Fruit fly (Drosophila melanogaster) whole organism, embryonic: ENCODE data around the gene CG10801.

ENCODE experiments used
- Abd-B ChIP-seq: fragments of 200-800 bp; sonication (Bioruptor generic); optimal IDR thresholded peaks from 2 replicates; lab custom pipeline; 2018; ENCODE audit warnings: missing biosample characterization, mild to moderate bottlenecking, missing genetic modification characterization, moderate library complexity
- Bgb ChIP-seq: fragments of 200-800 bp; sonication (Bioruptor generic); IDR thresholded peaks from 2 replicates; pipeline ENCODE4 v1.3.6; 2022; ENCODE audit warnings: missing biosample characterization, missing genetic modification characterization; ENCODE audit not compliant: partially characterized antibody
- CG10209 ChIP-seq: fragments of 200-800 bp; sonication (Bioruptor generic); optimal IDR thresholded peaks from 3 replicates; lab custom pipeline; 2017; ENCODE audit warnings: missing biosample characterization, mild to moderate bottlenecking, missing genetic modification characterization, missing genetic modification reagents
- CG10366 ChIP-seq: fragments of 200-800 bp; sonication (Bioruptor generic); IDR thresholded peaks from 2 replicates; pipeline ENCODE4 v1.3.6; 2022; ENCODE audit warnings: missing biosample characterization, missing genetic modification characterization
- CG13624 ChIP-seq: fragments of 200-800 bp; sonication (Bioruptor generic); optimal IDR thresholded peaks from 2 replicates; lab custom pipeline; 2016; ENCODE audit warnings: missing biosample characterization, missing genetic modification characterization
- CG14014 ChIP-seq: fragments of 200-800 bp; sonication (Bioruptor generic); IDR thresholded peaks from 2 replicates; pipeline ENCODE4 v1.3.6; 2022; ENCODE audit warnings: missing biosample characterization, missing genetic modification characterization
- CG15269 ChIP-seq: fragments of 200-800 bp; sonication (Bioruptor generic); optimal IDR thresholded peaks from 2 replicates; lab custom pipeline; 2018; ENCODE audit warnings: missing biosample characterization, mild to moderate bottlenecking, missing genetic modification characterization, moderate library complexity
- CG1529 ChIP-seq: fragments of 200-800 bp; sonication (Bioruptor generic); optimal IDR thresholded peaks from 3 replicates; lab custom pipeline; 2018; ENCODE audit warnings: missing biosample characterization, missing genetic modification characterization
- CG15514 ChIP-seq: fragments of 200-800 bp; sonication (Bioruptor generic); optimal IDR thresholded peaks from 3 replicates; lab custom pipeline; 2017; ENCODE audit warnings: missing biosample characterization, missing genetic modification characterization, mild to moderate bottlenecking, moderate library complexity, missing genetic modification reagents
- CG16813 ChIP-seq: fragments of 200-800 bp; sonication (Bioruptor generic); IDR thresholded peaks from 3 replicates; pipeline ENCODE4 v1.3.6; 2022; ENCODE audit warnings: missing biosample characterization, missing genetic modification characterization; ENCODE audit not compliant: partially characterized antibody
- CG18476 ChIP-seq: fragments of 200-800 bp; sonication (Bioruptor generic); optimal IDR thresholded peaks from 2 replicates; lab custom pipeline; 2016; ENCODE audit warnings: missing biosample characterization, mild to moderate bottlenecking, missing genetic modification characterization
- CG2889 ChIP-seq: fragments of 200-800 bp; sonication (Bioruptor generic); IDR thresholded peaks from 3 replicates; pipeline ENCODE4 v1.3.6; 2022; ENCODE audit warnings: missing biosample characterization, missing genetic modification characterization
- CG32772 ChIP-seq: fragments of 200-800 bp; sonication (Bioruptor generic); IDR thresholded peaks from 2 replicates; pipeline ENCODE4 v1.3.6; 2022; ENCODE audit warnings: missing biosample characterization, missing genetic modification characterization
- CG43689 ChIP-seq: fragments of 200-800 bp; sonication (Bioruptor generic); IDR thresholded peaks from 2 replicates; pipeline ENCODE4 v1.3.6; 2022; ENCODE audit warnings: missing biosample characterization, missing genetic modification characterization
- CG6765 ChIP-seq: fragments of 200-800 bp; sonication (Bioruptor generic); optimal IDR thresholded peaks from 3 replicates; lab custom pipeline; 2017; ENCODE audit warnings: missing biosample characterization, mild to moderate bottlenecking, missing genetic modification characterization
- CG7372 ChIP-seq: fragments of 200-800 bp; sonication (Bioruptor generic); IDR thresholded peaks from 2 replicates; pipeline ENCODE4 v1.3.6; 2022; ENCODE audit warnings: missing biosample characterization, missing genetic modification characterization
- CG7786 ChIP-seq: fragments of 200-800 bp; sonication (Bioruptor generic); optimal IDR thresholded peaks from 2 replicates; lab custom pipeline; 2016; ENCODE audit warnings: missing biosample characterization, missing genetic modification characterization
- CG7928 ChIP-seq: fragments of 200-800 bp; sonication (Bioruptor generic); optimal IDR thresholded peaks from 2 replicates; lab custom pipeline; 2017; ENCODE audit warnings: missing biosample characterization, mild to moderate bottlenecking, missing genetic modification characterization
- CG8359 ChIP-seq: fragments of 200-800 bp; sonication (Bioruptor generic); optimal IDR thresholded peaks from 2 replicates; lab custom pipeline; 2017; ENCODE audit warnings: missing biosample characterization, mild to moderate bottlenecking, missing genetic modification characterization, borderline replicate concordance
- CoRest ChIP-seq: fragments of 200-800 bp; sonication (Bioruptor generic); optimal IDR thresholded peaks from 3 replicates; lab custom pipeline; 2018; ENCODE audit warnings: missing biosample characterization, mild to moderate bottlenecking, missing genetic modification characterization, moderate library complexity
- Ets97D ChIP-seq: fragments of 200-800 bp; sonication (Bioruptor generic); optimal IDR thresholded peaks from 3 replicates; lab custom pipeline; 2016; ENCODE audit warnings: missing biosample characterization, missing genetic modification characterization
- GATAe ChIP-seq: fragments of 200-800 bp; sonication (Bioruptor generic); conservative IDR thresholded peaks from 2 replicates; pipeline ENCODE4 v1.3.6; 2022; ENCODE audit warnings: missing biosample characterization, missing genetic modification characterization
- HLH3B ChIP-seq: fragments of 200-800 bp; sonication (Bioruptor generic); IDR thresholded peaks from 2 replicates; pipeline ENCODE4 v1.3.6; 2022; ENCODE audit warnings: missing biosample characterization, missing genetic modification characterization
- Lpt ChIP-seq: fragments of >200 bp; optimal IDR thresholded peaks from 2 replicates; lab custom pipeline; 2018; ENCODE audit warnings: missing biosample characterization, missing genetic modification characterization
- Max ChIP-seq: fragments of 200-800 bp; sonication (Bioruptor generic); optimal IDR thresholded peaks from 2 replicates; lab custom pipeline; 2016; ENCODE audit warnings: missing biosample characterization, mild to moderate bottlenecking, missing genetic modification characterization
- NK7.1 ChIP-seq: fragments of 200-800 bp; sonication (Bioruptor generic); optimal IDR thresholded peaks from 3 replicates; lab custom pipeline; 2016; ENCODE audit warnings: missing biosample characterization, missing genetic modification characterization
- Nf-YB ChIP-seq: fragments of 200-800 bp; sonication (Bioruptor generic); optimal IDR thresholded peaks from 3 replicates; lab custom pipeline; 2019; ENCODE audit warnings: missing biosample characterization, mild to moderate bottlenecking, missing genetic modification characterization, moderate library complexity
- ab ChIP-seq: fragments of 200-800 bp; sonication (Bioruptor generic); optimal IDR thresholded peaks from 2 replicates; lab custom pipeline; 2016; ENCODE audit warnings: missing biosample characterization, missing genetic modification characterization
- abd-A ChIP-seq: fragments of 200-800 bp; sonication (Bioruptor generic); optimal IDR thresholded peaks from 3 replicates; lab custom pipeline; 2019; ENCODE audit warnings: missing biosample characterization, mild to moderate bottlenecking, missing genetic modification characterization, moderate library complexity
- az2 ChIP-seq: fragments of 200-800 bp; sonication (Bioruptor generic); optimal IDR thresholded peaks from 3 replicates; lab custom pipeline; 2016; ENCODE audit warnings: missing biosample characterization, missing genetic modification characterization
- bsh ChIP-seq, 2 experiments: fragments of 200-800 bp; sonication (Bioruptor generic); optimal IDR thresholded peaks; 2 replicates each; lab custom pipeline; 2017 to 2018; ENCODE audit warnings: mild to moderate bottlenecking in 2 of 2, missing biosample characterization in 2 of 2, missing genetic modification characterization in 2 of 2, moderate library complexity in 1 of 2
- crp ChIP-seq, 2 experiments: fragments of 200-800 bp; sonication (Bioruptor generic); optimal IDR thresholded peaks; 2 replicates in 1 of 2; 3 replicates in 1 of 2; lab custom pipeline; 2017; ENCODE audit warnings: missing biosample characterization in 2 of 2, missing genetic modification characterization in 2 of 2, mild to moderate bottlenecking in 1 of 2, moderate library complexity in 1 of 2
- dmrt99B ChIP-seq: fragments of 200-800 bp; sonication (Bioruptor generic); optimal IDR thresholded peaks from 2 replicates; lab custom pipeline; 2018; ENCODE audit warnings: missing biosample characterization, mild to moderate bottlenecking, missing genetic modification characterization, moderate library complexity
- ftz-f1 ChIP-seq: fragments of 200-800 bp; sonication (Bioruptor generic); optimal IDR thresholded peaks from 2 replicates; lab custom pipeline; 2016; ENCODE audit warnings: missing biosample characterization, missing genetic modification characterization
- grn ChIP-seq: fragments of 200-800 bp; sonication (Bioruptor generic); optimal IDR thresholded peaks from 3 replicates; lab custom pipeline; 2017; ENCODE audit warnings: missing biosample characterization, missing genetic modification characterization
- jumu ChIP-seq: fragments of 200-800 bp; sonication (Bioruptor generic); optimal IDR thresholded peaks from 3 replicates; lab custom pipeline; 2016; ENCODE audit warnings: missing biosample characterization, missing genetic modification characterization
- luna ChIP-seq: fragments of 200-800 bp; sonication (Bioruptor generic); optimal IDR thresholded peaks from 2 replicates; lab custom pipeline; 2016; ENCODE audit warnings: missing biosample characterization, missing genetic modification characterization
- nau ChIP-seq: fragments of 200-800 bp; sonication (Bioruptor generic); optimal IDR thresholded peaks from 3 replicates; lab custom pipeline; 2017; ENCODE audit warnings: missing biosample characterization, mild to moderate bottlenecking, missing genetic modification characterization, missing genetic modification reagents
- phol ChIP-seq: fragments of 200-800 bp; sonication (Bioruptor generic); optimal IDR thresholded peaks from 3 replicates; lab custom pipeline; 2018; ENCODE audit warnings: missing biosample characterization, mild to moderate bottlenecking, missing genetic modification characterization, moderate library complexity
- pzg ChIP-seq: fragments of 200-800 bp; sonication (Bioruptor generic); optimal IDR thresholded peaks from 3 replicates; lab custom pipeline; 2018; ENCODE audit warnings: missing biosample characterization, mild to moderate bottlenecking, missing genetic modification characterization, moderate library complexity
- sqz ChIP-seq: fragments of 200-800 bp; sonication (Bioruptor generic); optimal IDR thresholded peaks from 3 replicates; lab custom pipeline; 2018; ENCODE audit warnings: missing biosample characterization, mild to moderate bottlenecking, missing genetic modification characterization
- sr ChIP-seq: fragments of 200-800 bp; sonication (Bioruptor generic); IDR thresholded peaks from 3 replicates; pipeline ENCODE4 v1.3.6; 2022; ENCODE audit warnings: missing biosample characterization, missing genetic modification characterization
- ssp ChIP-seq: fragments of 200-800 bp; sonication (Bioruptor generic); IDR thresholded peaks from 2 replicates; pipeline ENCODE4 v1.3.6; 2022; ENCODE audit warnings: missing biosample characterization, missing genetic modification characterization
- tgo ChIP-seq: fragments of 200-800 bp; sonication (Bioruptor generic); IDR thresholded peaks from 3 replicates; pipeline ENCODE4 v1.3.6; 2022; ENCODE audit warnings: missing biosample characterization, missing genetic modification characterization
- tin ChIP-seq: fragments of 200-800 bp; sonication (Bioruptor generic); optimal IDR thresholded peaks from 3 replicates; lab custom pipeline; 2016; ENCODE audit warnings: missing biosample characterization, missing genetic modification characterization
- tna ChIP-seq: fragments of 200-800 bp; sonication (Bioruptor generic); IDR thresholded peaks from 2 replicates; pipeline ENCODE4 v1.3.6; 2022; ENCODE audit warnings: missing biosample characterization, missing genetic modification characterization; ENCODE audit not compliant: partially characterized antibody
- trh ChIP-seq: fragments of 200-800 bp; sonication (Bioruptor generic); optimal IDR thresholded peaks from 2 replicates; lab custom pipeline; 2016; ENCODE audit warnings: missing biosample characterization, missing genetic modification characterization
- tx ChIP-seq: fragments of 200-800 bp; sonication (Bioruptor generic); optimal IDR thresholded peaks from 2 replicates; lab custom pipeline; 2016; ENCODE audit warnings: missing biosample characterization, missing genetic modification characterization
- wek ChIP-seq: fragments of 200-800 bp; sonication (Bioruptor generic); optimal IDR thresholded peaks from 3 replicates; lab custom pipeline; 2018; ENCODE audit warnings: missing biosample characterization, mild to moderate bottlenecking, missing genetic modification characterization, moderate library complexity
- zf30C ChIP-seq: fragments of 200-800 bp; sonication (Bioruptor generic); optimal IDR thresholded peaks from 3 replicates; lab custom pipeline; 2018; ENCODE audit warnings: missing biosample characterization, mild to moderate bottlenecking, missing genetic modification characterization

The CG10801 gene

DNA sequence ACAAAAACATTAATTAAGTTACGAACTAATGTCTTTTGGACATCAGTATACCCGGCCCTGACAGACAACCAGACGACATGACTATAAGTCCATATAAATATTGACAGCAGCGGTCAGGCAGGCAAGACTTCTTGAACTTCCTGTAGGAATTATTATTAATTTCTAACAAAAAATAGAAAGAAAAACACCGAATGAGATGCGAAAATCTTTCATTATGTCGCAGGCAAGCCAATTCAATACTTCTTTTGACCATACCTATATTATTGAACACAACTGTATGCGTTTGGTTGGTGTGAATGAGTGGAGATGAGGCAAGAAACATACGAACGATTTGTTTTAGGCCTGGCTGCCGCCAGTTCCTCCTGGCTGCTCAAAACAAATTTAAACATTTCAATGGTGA is 35.4 kb upstream of the CG10801 start (continued):
- peak; percentile 67 for TF ChIP-seq tx (GFP tag; lab: Kevin White, UChicago)
- no peak for TF ChIP-seq pzg
- TF ChIP-seq az2 (GFP tag; lab: Kevin White, UChicago) = peak; percentile 85
- peak; percentile 50 for TF ChIP-seq NK7.1 (GFP tag; lab: Kevin White, UChicago)
- TF ChIP-seq CG7786 = peak; percentile 73
- peak in 1 of 2 experiments; percentile 18 for TF ChIP-seq crp (GFP tag; optimal IDR thresholded peaks at IDR 0.05; lab: Kevin White, UChicago)
- no peak for TF ChIP-seq Lpt (GFP tag; lab: Kevin White, UChicago)
- peak; percentile 66 for TF ChIP-seq CG15514
- peak; percentile 34 for TF ChIP-seq Ets97D
- no peak for TF ChIP-seq grn (GFP tag; lab: Kevin White, UChicago)
- peak; percentile 30 for TF ChIP-seq Max (GFP tag; lab: Kevin White, UChicago)
- TF ChIP-seq nau = peak; percentile 81
- peak; percentile 49 for TF ChIP-seq CG6765
- TF ChIP-seq trh (GFP tag; lab: Kevin White, UChicago) = peak; percentile 13
- TF ChIP-seq CG7372 (GFP tag; lab: Robert Waterston, UW) = peak; percentile 56
- TF ChIP-seq abd-A (tag; lab: Kevin White, UChicago) = no peak
- peak; percentile 24 for TF ChIP-seq CG7928 (GFP tag; lab: Kevin White, UChicago)
- TF ChIP-seq wek = peak; percentile 47
- no peak for TF ChIP-seq luna (GFP tag; lab: Kevin White, UChicago)
- TF ChIP-seq CG43689 = peak; percentile 73
- TF ChIP-seq CG10366 = peak; percentile 91
- TF ChIP-seq Nf-YB = peak; percentile 64
- TF ChIP-seq ab (GFP tag; lab: Kevin White, UChicago) = peak; percentile 46
- TF ChIP-seq CG8359 (GFP tag; lab: Kevin White, UChicago) = peak; percentile 43
- TF ChIP-seq CG16813 (GFP tag; lab: Robert Waterston, UW) = no peak
- TF ChIP-seq tna (GFP tag; lab: Robert Waterston, UW) = no peak
- peak; percentile 89 for TF ChIP-seq CG15269
- TF ChIP-seq tgo (GFP tag; lab: Robert Waterston, UW) = peak; percentile 86
- peak; percentile 87 for TF ChIP-seq CG32772
- TF ChIP-seq jumu = peak; percentile 65
- peak; percentile 66 for TF ChIP-seq CG13624 (GFP tag; lab: Kevin White, UChicago)
- peak in 1 of 2 experiments; percentile 88 for TF ChIP-seq bsh (GFP tag; optimal IDR thresholded peaks at IDR 0.05; lab: Kevin White, UChicago)
- TF ChIP-seq CG1529 = peak; percentile 53
- TF ChIP-seq CG2889 (GFP tag; lab: Robert Waterston, UW) = peak; percentile 81
- no peak for TF ChIP-seq ftz-f1 (GFP tag; lab: Kevin White, UChicago)
- peak; percentile 55 for TF ChIP-seq ssp (GFP tag; lab: Robert Waterston, UW)
- peak; percentile 82 for TF ChIP-seq CoRest (tag; lab: Kevin White, UChicago)
- peak; percentile 39; the same call in 1 of the 3 replicates for TF ChIP-seq sr (GFP tag; lab: Robert Waterston, UW)
- TF ChIP-seq sqz = peak; percentile 42
- TF ChIP-seq dmrt99B (tag; lab: Kevin White, UChicago) = peak; percentile 91
- peak; percentile 82 for TF ChIP-seq CG10209 (GFP tag; lab: Kevin White, UChicago)
- TF ChIP-seq Bgb (GFP tag; lab: Robert Waterston, UW) = no peak
- TF ChIP-seq CG18476 = peak; percentile 58
- peak; percentile 73 for TF ChIP-seq tin
- no peak for TF ChIP-seq GATAe (GFP tag; lab: Robert Waterston, UW)
- TF ChIP-seq phol (tag; lab: Kevin White, UChicago) = peak; percentile 82
- TF ChIP-seq CG14014 (GFP tag; lab: Robert Waterston, UW) = peak; percentile 79
- TF ChIP-seq zf30C (GFP tag; lab: Kevin White, UChicago) = no peak
- peak; percentile 75 for TF ChIP-seq Abd-B (GFP tag; lab: Kevin White, UChicago)
- peak; percentile 84 for TF ChIP-seq HLH3B (GFP tag; lab: Robert Waterston, UW)
